Fruit fly (Drosophila melanogaster): Measurements from ENCODE around the gene CG42846.
A peak's percentile ranks its signal among the peaks of the same experiment; 100 is the strongest.

Gene CG42846

DNA sequence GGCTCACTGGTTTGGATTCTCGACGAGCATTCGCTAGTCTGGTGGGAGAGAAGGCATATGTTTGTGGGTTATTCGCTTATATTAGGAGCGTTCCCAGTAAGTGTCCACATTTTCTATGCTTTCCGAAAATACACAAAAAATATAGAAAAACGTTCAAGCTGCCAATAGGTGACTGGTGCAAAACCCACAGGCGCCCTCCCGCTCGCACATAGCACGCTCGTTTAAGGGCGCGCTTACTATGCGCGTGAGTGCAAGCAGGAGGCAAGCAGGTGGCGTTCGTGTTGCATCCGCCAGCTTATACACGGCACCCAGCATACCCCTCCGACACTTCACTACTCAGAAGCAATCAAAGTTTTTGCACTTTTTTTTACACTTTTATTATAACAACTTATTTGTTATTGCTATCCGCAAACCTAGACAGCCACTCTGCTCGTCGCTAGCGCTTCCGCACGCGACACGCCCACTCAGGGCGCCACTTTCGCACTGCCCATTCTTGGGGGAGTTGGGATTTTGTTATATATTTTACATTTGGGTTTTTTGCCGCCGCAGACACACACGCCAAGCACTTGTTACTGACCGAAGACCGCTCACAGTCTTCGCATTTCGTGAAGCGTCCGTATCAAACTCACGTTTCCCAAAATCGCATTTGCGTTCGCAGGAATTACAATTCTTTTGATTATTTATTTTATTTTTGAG is 32.2 kb downstream of the CG42846 start (continued):
- TF ChIP-seq knrl (GFP tag; IDR thresholded peaks at IDR 0.05; ENCODE audit: partially characterized antibody) (peak; percentile 42; the same call in 2 of the 3 replicates), chinmo (GFP tag; IDR thresholded peaks at IDR 0.05; ENCODE audit: partially characterized antibody) (peak; percentile 96; the same call in 2 of the 4 replicates), CG15514 (GFP tag; optimal IDR thresholded peaks at IDR 0.05) (peak; percentile 25), Dbx (GFP tag; IDR thresholded peaks at IDR 0.05) (peak; percentile 42; the same call in 1 of the 3 replicates), Antp (GFP tag; optimal IDR thresholded peaks at IDR 0.05) (peak; percentile 45), ftz-f1 (GFP tag; optimal IDR thresholded peaks at IDR 0.05) (no peak), C15 (GFP tag; IDR thresholded peaks at IDR 0.05) (no peak), vnd (GFP tag; IDR thresholded peaks at IDR 0.05; ENCODE audit: partially characterized antibody) (peak; percentile 39; the same call in 1 of the 3 replicates), gcm (GFP tag; optimal IDR thresholded peaks at IDR 0.05) (no peak), danr (GFP tag; IDR thresholded peaks at IDR 0.05) (0 out of 2 replicates have a peak, but pooled peaks have one; percentile 8), Dad (GFP tag; optimal IDR thresholded peaks at IDR 0.05) (peak; percentile 42), CG11398 (GFP tag; optimal IDR thresholded peaks at IDR 0.05) (no peak), E2f2 (GFP tag; IDR thresholded peaks at IDR 0.05) (peak; percentile 33), Sry-δ (GFP tag; optimal IDR thresholded peaks at IDR 0.05) (peak; percentile 17), tgo (GFP tag; IDR thresholded peaks at IDR 0.05) (peak; percentile 52; the same call in 2 of the 3 replicates), zen2 (GFP tag; IDR thresholded peaks at IDR 0.05; ENCODE audit: partially characterized antibody) (peak; percentile 41; the same call in 1 of the 3 replicates), chn (GFP tag; optimal IDR thresholded peaks at IDR 0.05) (peak; percentile 84), jumu (GFP tag; optimal IDR thresholded peaks at IDR 0.05) (peak; percentile 48), Sox102F (GFP tag; optimal IDR thresholded peaks at IDR 0.05) (no peak), CG4404 (GFP tag; IDR thresholded peaks at IDR 0.05) (peak; percentile 17; the same call in 1 of the 2 replicates), CTCF (GFP tag; optimal IDR thresholded peaks at IDR 0.05) (peak; percentile 37), CG13287 (GFP tag; IDR thresholded peaks at IDR 0.05; ENCODE audit: partially characterized antibody) (peak; percentile 46; the same call in 1 of the 2 replicates), CG3407 (GFP tag; optimal IDR thresholded peaks at IDR 0.05) (no peak), wdn (GFP tag; IDR thresholded peaks at IDR 0.05) (peak; percentile 43; the same call in 1 of the 2 replicates), Atf-2 (GFP tag; optimal IDR thresholded peaks at IDR 0.05) (peak; percentile 1), CG2875 (GFP tag; optimal IDR thresholded peaks at IDR 0.05) (peak; percentile 18), CG4820 (GFP tag; optimal IDR thresholded peaks at IDR 0.05) (peak; percentile 7), pum (GFP tag; optimal IDR thresholded peaks at IDR 0.05) (peak; percentile 32), CG17829 (tag; optimal IDR thresholded peaks at IDR 0.05) (peak; percentile 25), Hsf (GFP tag; optimal IDR thresholded peaks at IDR 0.05) (peak; percentile 11), kah (GFP tag; optimal IDR thresholded peaks at IDR 0.05) (peak; percentile 83), Asciz (GFP tag; optimal IDR thresholded peaks at IDR 0.05) (no peak), CG6683 (GFP tag; optimal IDR thresholded peaks at IDR 0.05) (no peak), gfzf (GFP tag; optimal IDR thresholded peaks at IDR 0.05) (peak; percentile 2), Bgb (GFP tag; IDR thresholded peaks at IDR 0.05; ENCODE audit: partially characterized antibody) (peak; percentile 54; the same call in 1 of the 2 replicates), CG17912 (GFP tag; optimal IDR thresholded peaks at IDR 0.05) (peak; percentile 21), lov (optimal IDR thresholded peaks at IDR 0.05) (no peak), lov (GFP tag; IDR thresholded peaks at IDR 0.05) (peak; percentile 62; the same call in 2 of the 3 replicates), CG10366 (GFP tag; IDR thresholded peaks at IDR 0.05) (peak; percentile 15; the same call in 1 of the 2 replicates), crol (GFP tag; IDR thresholded peaks at IDR 0.05) (peak; percentile 96), CG3163 (GFP tag; optimal IDR thresholded peaks at IDR 0.05) (no peak), CG10431 (GFP tag; optimal IDR thresholded peaks at IDR 0.05) (peak; percentile 42), CG12659 (GFP tag; optimal IDR thresholded peaks at IDR 0.05) (peak; percentile 93), HLH54F (GFP tag; optimal IDR thresholded peaks at IDR 0.05) (no peak), ab (GFP tag; optimal IDR thresholded peaks at IDR 0.05) (no peak), Opbp (GFP tag; IDR thresholded peaks at IDR 0.05; ENCODE audit: partially characterized antibody) (peak; percentile 78), CG12299 (tag; optimal IDR thresholded peaks at IDR 0.05) (peak; percentile 13), row (GFP tag; IDR thresholded peaks at IDR 0.05) (peak; percentile 24; the same call in 2 of the 3 replicates), CG18011 (GFP tag; optimal IDR thresholded peaks at IDR 0.05) (peak; percentile 100)

All from whole organism, embryonic.